Worm (Caenorhabditis elegans) whole organism, L4 larva: Measurements from ENCODE around the gene str-83.

Experiments used
- D1046.2 ChIP-seq: fragments of 200-800 bp; sonication (Bioruptor generic); IDR thresholded peaks from 2 replicates; pipeline ENCODE4 v1.3.6; 2022; ENCODE audit warnings: missing genetic modification characterization, missing compliant biosample characterization
- F37D6.2 ChIP-seq: sonication (generic microtip); optimal IDR thresholded peaks from 2 replicates; lab custom pipeline; 2016; ENCODE audit warnings: mild to moderate bottlenecking, missing genetic modification characterization, missing compliant biosample characterization
- Y105C5A.15 ChIP-seq: fragments of 200-800 bp; sonication (Bioruptor generic); IDR thresholded peaks from 2 replicates; pipeline ENCODE4 v1.3.6; 2022; ENCODE audit warnings: missing genetic modification characterization, missing compliant biosample characterization
- ZK337.2 ChIP-seq: fragments of 200-800 bp; sonication (Bioruptor generic); IDR thresholded peaks from 2 replicates; pipeline ENCODE4 v1.3.6; 2022; ENCODE audit warnings: missing genetic modification reagents, missing genetic modification characterization, missing compliant biosample characterization
- ZK546.5 ChIP-seq, 2 experiments: sonication (generic microtip); optimal IDR thresholded peaks; 2 replicates each; lab custom pipeline; 2017; ENCODE audit warnings: missing biosample characterization in 2 of 2, missing genetic modification characterization in 2 of 2
- aha-1 ChIP-seq: fragments of 150-350 bp; peaks from one replicate; lab custom pipeline; 2014; ENCODE audit warnings: missing biosample characterization, missing genetic modification characterization
- ama-1 ChIP-seq: fragments of 150-350 bp; optimal IDR thresholded peaks from 2 replicates; lab custom pipeline; 2014; ENCODE audit warnings: inconsistent platforms, mixed read lengths
- arid-1 ChIP-seq: fragments of 200-800 bp; sonication (Bioruptor generic); conservative IDR thresholded peaks from 2 replicates; pipeline ENCODE4 v1.3.6; 2022; ENCODE audit warnings: missing genetic modification reagents, missing genetic modification characterization, missing compliant biosample characterization
- attf-4 ChIP-seq: sonication (generic microtip); optimal IDR thresholded peaks from 3 replicates; lab custom pipeline; 2017; ENCODE audit warnings: missing biosample characterization, missing genetic modification characterization
- ceh-32 ChIP-seq: sonication (generic microtip); optimal IDR thresholded peaks from 2 replicates; lab custom pipeline; 2016; ENCODE audit warnings: mild to moderate bottlenecking, missing genetic modification characterization, missing compliant biosample characterization; ENCODE audit not compliant: poor library complexity
- ctbp-1 ChIP-seq: fragments of 200-800 bp; sonication (Bioruptor generic); IDR thresholded peaks from 2 replicates; pipeline ENCODE4 v1.3.6; 2022; ENCODE audit warnings: missing genetic modification reagents, missing genetic modification characterization, missing compliant biosample characterization
- daf-16 ChIP-seq, 3 experiments: sonication (generic microtip); optimal IDR thresholded peaks; 2 replicates each; lab custom pipeline; 2016 to 2017; ENCODE audit warnings: missing genetic modification characterization in 3 of 3, missing genetic modification reagents in 3 of 3, mild to moderate bottlenecking in 2 of 3, missing compliant biosample characterization in 2 of 3, missing biosample characterization in 1 of 3, moderate library complexity in 1 of 3
- daf-8 ChIP-seq: fragments of 200-800 bp; sonication (Bioruptor generic); IDR thresholded peaks from 2 replicates; pipeline ENCODE4 v1.3.6; 2022; ENCODE audit warnings: missing genetic modification characterization, missing compliant biosample characterization
- dmd-6 ChIP-seq: fragments of 200-800 bp; sonication (Bioruptor generic); IDR thresholded peaks from 2 replicates; pipeline ENCODE4 v1.3.6; 2022; ENCODE audit warnings: missing genetic modification reagents, missing genetic modification characterization, missing compliant biosample characterization
- dmd-9 ChIP-seq: fragments of 200-800 bp; sonication (Bioruptor generic); IDR thresholded peaks from 2 replicates; pipeline ENCODE4 v1.3.6; 2022; ENCODE audit warnings: missing genetic modification reagents, missing genetic modification characterization, missing compliant biosample characterization
- gei-8 ChIP-seq: fragments of 200-800 bp; sonication (Bioruptor generic); optimal IDR thresholded peaks from 2 replicates; lab custom pipeline; 2018; ENCODE audit warnings: mild to moderate bottlenecking, missing genetic modification characterization, missing compliant biosample characterization
- hmg-1.1 ChIP-seq: fragments of 200-800 bp; sonication (Bioruptor generic); IDR thresholded peaks from 2 replicates; pipeline ENCODE4 v1.3.6; 2022; ENCODE audit warnings: missing genetic modification reagents, missing genetic modification characterization, missing compliant biosample characterization
- lim-7 ChIP-seq: fragments of 200-800 bp; sonication (Bioruptor generic); IDR thresholded peaks from 2 replicates; pipeline ENCODE4 v1.3.6; 2022; ENCODE audit warnings: missing genetic modification characterization, missing compliant biosample characterization
- lin-15B ChIP-seq: fragments of 150-350 bp; sonication (generic microtip); optimal IDR thresholded peaks from 3 replicates; lab custom pipeline; 2014; ENCODE audit warnings: missing biosample characterization, missing genetic modification characterization
- madf-5 ChIP-seq, 2 experiments: fragments of 200-800 bp; sonication (Bioruptor generic); IDR thresholded peaks; 2 replicates each; pipeline ENCODE4 v1.3.6; 2022; ENCODE audit warnings: missing compliant biosample characterization in 2 of 2, missing genetic modification characterization in 2 of 2
- madf-9 ChIP-seq: fragments of 200-800 bp; sonication (Bioruptor generic); conservative IDR thresholded peaks from 2 replicates; pipeline ENCODE4 v1.3.6; 2022; ENCODE audit warnings: missing genetic modification reagents, missing genetic modification characterization, missing compliant biosample characterization
- mdl-1 ChIP-seq, 2 experiments: fragments of 150-350 bp in 1 of 2; sonication (generic microtip) in 1 of 2; optimal IDR thresholded peaks; 2 replicates each; lab custom pipeline; 2014 to 2017; ENCODE audit warnings: missing biosample characterization in 2 of 2, missing genetic modification characterization in 2 of 2
- mep-1 ChIP-seq: fragments of 150-350 bp; sonication (generic microtip); optimal IDR thresholded peaks from 3 replicates; lab custom pipeline; 2014; ENCODE audit warnings: missing biosample characterization, missing genetic modification characterization
- nhr-102 ChIP-seq: sonication (generic microtip); optimal IDR thresholded peaks from 2 replicates; lab custom pipeline; 2016; ENCODE audit warnings: mild to moderate bottlenecking, missing genetic modification characterization, moderate library complexity, missing compliant biosample characterization
- nhr-11 ChIP-seq: fragments of 150-350 bp; optimal IDR thresholded peaks from 2 replicates; lab custom pipeline; 2014; ENCODE audit warnings: missing biosample characterization, missing genetic modification characterization
- nhr-28 ChIP-seq: fragments of 150-350 bp; optimal IDR thresholded peaks from 2 replicates; lab custom pipeline; 2014; ENCODE audit warnings: missing biosample characterization, missing genetic modification characterization
- nhr-48 ChIP-seq: sonication (generic microtip); optimal IDR thresholded peaks from 2 replicates; lab custom pipeline; 2016; ENCODE audit warnings: mild to moderate bottlenecking, missing genetic modification characterization, missing compliant biosample characterization
- nhr-76 ChIP-seq: fragments of 150-350 bp; optimal IDR thresholded peaks from 2 replicates; lab custom pipeline; 2014; ENCODE audit warnings: missing biosample characterization, missing genetic modification characterization
- pqm-1 ChIP-seq: sonication (generic microtip); optimal IDR thresholded peaks from 2 replicates; lab custom pipeline; 2017; ENCODE audit warnings: missing biosample characterization, missing genetic modification characterization
- saeg-2 ChIP-seq: fragments of 200-800 bp; sonication (Bioruptor generic); IDR thresholded peaks from 2 replicates; pipeline ENCODE4 v1.3.6; 2022; ENCODE audit warnings: missing genetic modification reagents, missing genetic modification characterization, missing compliant biosample characterization
- set-16 ChIP-seq: fragments of 200-800 bp; sonication (Bioruptor generic); IDR thresholded peaks from 2 replicates; pipeline ENCODE4 v1.3.6; 2022; ENCODE audit warnings: missing genetic modification reagents, missing genetic modification characterization, missing compliant biosample characterization
- spr-1 ChIP-seq: sonication (generic microtip); optimal IDR thresholded peaks from 2 replicates; lab custom pipeline; 2016; ENCODE audit warnings: mild to moderate bottlenecking, missing genetic modification characterization, missing compliant biosample characterization
- unc-130 ChIP-seq: sonication (generic microtip); optimal IDR thresholded peaks from 2 replicates; lab custom pipeline; 2016; ENCODE audit warnings: missing genetic modification reagents, missing genetic modification characterization, missing compliant biosample characterization
- unc-62 ChIP-seq, 3 experiments: fragments of 150-350 bp in 1 of 3; sonication (generic microtip); optimal IDR thresholded peaks in 2 of 3; peaks in 1 of 3; 1 replicate in 1 of 3; 2 replicates in 2 of 3; lab custom pipeline; 2014 to 2017; ENCODE audit warnings: missing biosample characterization in 3 of 3, missing genetic modification characterization in 3 of 3, missing genetic modification reagents in 3 of 3, missing genotype in 1 of 3
- vab-7 ChIP-seq: fragments of 200-800 bp; sonication (Bioruptor generic); IDR thresholded peaks from 2 replicates; pipeline ENCODE4 v1.3.6; 2022; ENCODE audit warnings: missing genetic modification reagents, missing genetic modification characterization, missing compliant biosample characterization
- ztf-7 ChIP-seq: fragments of 150-350 bp; optimal IDR thresholded peaks from 2 replicates; lab custom pipeline; 2014; ENCODE audit warnings: missing biosample characterization, missing genetic modification characterization

The str-83 gene

DNA sequence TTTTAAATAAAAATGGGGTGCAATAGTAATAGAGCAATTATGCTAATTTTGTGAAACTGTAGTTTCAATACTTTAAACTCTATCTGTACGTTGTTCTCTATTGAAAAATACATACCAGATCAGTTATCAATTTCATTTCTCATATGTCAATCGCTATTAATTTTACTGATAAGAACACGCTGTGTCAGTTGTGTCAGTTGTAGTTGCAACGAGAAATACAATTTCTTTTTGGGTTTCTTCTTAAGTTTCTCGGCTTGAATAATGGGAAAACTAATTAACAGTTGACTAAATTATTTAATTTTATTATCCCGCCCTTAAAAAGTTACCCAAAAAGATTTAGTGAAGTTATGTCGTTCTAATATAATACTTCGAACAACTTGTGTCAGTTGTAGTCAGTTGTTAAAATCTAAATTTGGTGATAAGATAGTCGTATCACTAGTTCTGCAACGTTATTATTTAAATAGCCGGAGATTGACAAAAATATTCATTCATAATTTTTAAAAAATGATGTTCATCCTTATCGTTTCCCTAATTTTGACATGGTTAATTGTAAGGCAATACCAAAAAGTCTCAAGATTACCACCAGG, 41.1 kb upstream of the str-83 start, which contains the start of gene cyp-35A5:
Gene cyp-35A5, plus strand, starts transcription at position 435 of the 587 bp plus-strand sequence.
- TF ChIP-seq pqm-1 (tag; lab: Kevin White, UChicago): peak; percentile 7
- no peak for TF ChIP-seq unc-130
- no peak for TF ChIP-seq spr-1 (tag; lab: Kevin White, UChicago)
- no peak for TF ChIP-seq nhr-76
- TF ChIP-seq dmd-6: 0 out of 2 replicates have a peak, but pooled peaks have one; percentile 34
- TF ChIP-seq ztf-7: no peak
- TF ChIP-seq arid-1 (GFP tag; lab: Robert Waterston, UW): no peak
- no peak for TF ChIP-seq mep-1 (tag; lab: Kevin White, UChicago)
- TF ChIP-seq nhr-28 (tag; lab: Kevin White, UChicago): peak; percentile 86
- TF ChIP-seq set-16 (GFP tag; lab: Robert Waterston, UW): no peak
- no peak for TF ChIP-seq ama-1 (lab: Kevin White, UChicago)
- no peak for TF ChIP-seq Y105C5A.15 (GFP tag; lab: Robert Waterston, UW)

DNA sequence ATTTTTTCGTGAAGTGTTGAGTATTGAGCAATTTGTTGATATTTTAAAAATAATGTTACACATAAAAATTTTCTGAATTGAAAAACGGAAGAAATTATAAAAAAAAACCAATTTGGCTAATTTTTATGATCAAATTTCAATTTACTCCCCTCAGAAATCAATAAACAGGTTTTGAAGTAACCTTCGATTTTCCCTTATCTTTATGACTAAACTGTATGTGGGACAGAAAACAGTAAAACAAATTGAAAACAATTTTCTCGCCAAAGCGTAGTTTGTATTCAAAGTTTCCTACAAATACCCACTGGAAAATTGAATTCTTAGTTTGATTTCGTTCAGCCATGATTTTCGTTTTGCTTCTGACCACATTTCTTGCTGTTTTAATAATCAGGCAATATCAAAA, 38.3 kb upstream of the str-83 start, which contains the start of gene cyp-35B1:
Gene cyp-35B1, plus strand, starts transcription at position 244 of the 400 bp plus-strand sequence.
- no peak for TF ChIP-seq dmd-9 (GFP tag; lab: Robert Waterston, UW)
- TF ChIP-seq daf-16 (GFP tag; optimal IDR thresholded peaks at IDR 0.05; lab: Kevin White, UChicago): no peak
- peak; percentile 68 for TF ChIP-seq daf-16 (tag; optimal IDR thresholded peaks at IDR 0.05; lab: Kevin White, UChicago)
- TF ChIP-seq nhr-28 (tag; lab: Kevin White, UChicago): peak; percentile 92
- TF ChIP-seq, all 104 proteins: peak for 2

DNA sequence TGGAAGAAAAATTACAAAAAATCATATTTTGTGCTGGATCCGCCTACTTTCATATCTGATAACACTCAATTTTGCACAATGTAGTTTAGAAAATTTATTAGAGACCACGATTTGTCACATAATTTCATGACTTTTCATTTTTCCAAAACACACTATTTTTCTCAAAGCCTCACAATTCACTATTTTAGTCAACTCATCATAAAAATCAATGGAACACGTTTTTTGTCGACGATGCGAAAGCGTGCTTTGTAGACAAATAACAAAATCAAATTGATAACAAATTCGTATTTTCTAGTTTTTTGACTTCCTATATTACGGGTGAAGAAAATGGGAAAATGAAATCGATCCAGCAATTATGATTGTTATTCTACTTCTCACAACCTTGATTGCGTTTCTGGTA, 35.2 kb upstream of the str-83 start, which contains the start of gene cyp-35B2:
Gene cyp-35B2, plus strand, starts transcription at position 301 of the 400 bp plus-strand sequence.
- no peak for TF ChIP-seq lin-15B (tag; lab: Kevin White, UChicago)
- TF ChIP-seq nhr-28 (tag; lab: Kevin White, UChicago): peak; percentile 34
- no peak for TF ChIP-seq arid-1 (GFP tag; lab: Robert Waterston, UW)
- no peak for TF ChIP-seq pqm-1 (tag; lab: Kevin White, UChicago)
- TF ChIP-seq, all 104 proteins: peak for 1

- no peak for TF ChIP-seq ceh-32
- no peak for TF ChIP-seq mep-1 (tag; lab: Kevin White, UChicago)
- no peak for TF ChIP-seq saeg-2 (GFP tag; lab: Robert Waterston, UW)
- no peak for TF ChIP-seq ctbp-1 (GFP tag; lab: Robert Waterston, UW)
- TF ChIP-seq aha-1: peak; percentile 97
- TF ChIP-seq vab-7: no peak
These were observed 33.7 kb upstream of the str-83 start for ce11 chrV:3943364-3943763.

- TF ChIP-seq D1046.2 (GFP tag; lab: Robert Waterston, UW): no peak
- no peak for TF ChIP-seq mdl-1 (tag; optimal IDR thresholded peaks at IDR 0.05; lab: Kevin White, UChicago)
- no peak for TF ChIP-seq hmg-1.1 (GFP tag; lab: Robert Waterston, UW)
- no peak for TF ChIP-seq nhr-48
- no peak for TF ChIP-seq F37D6.2 (tag; lab: Kevin White, UChicago)
- no peak for TF ChIP-seq ZK337.2
- TF ChIP-seq ZK546.5 (tag; optimal IDR thresholded peaks at IDR 0.05; lab: Kevin White, UChicago): no peak
These were observed 32.0 kb upstream of the str-83 start, which contains the start of gene cyp-35B3 for ce11 chrV:3945053-3945452. cyp-35B3 (plus strand) TSS chrV:3945353.

DNA sequence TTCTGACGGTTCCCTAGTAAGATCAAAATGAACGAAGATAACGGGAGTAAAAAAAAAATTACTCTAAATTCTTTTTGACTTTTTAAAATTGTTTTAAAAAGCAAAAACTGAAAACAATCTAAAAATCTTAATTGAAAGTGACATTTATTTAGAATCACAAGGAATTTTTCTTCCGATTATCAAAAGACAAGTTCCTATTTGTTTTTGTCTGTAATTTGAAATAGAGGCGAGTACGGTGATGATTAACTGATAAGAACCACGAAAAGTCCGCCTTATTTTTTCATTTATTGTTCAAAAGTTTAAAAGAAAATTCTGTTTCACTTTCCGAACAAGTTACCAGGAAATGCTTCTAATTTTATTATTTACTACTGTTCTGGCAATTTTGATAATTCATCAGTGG, 27.3 kb upstream of the str-83 start, which contains the start of gene dach-1:
Gene dach-1, plus strand, starts transcription at position 301 of the 400 bp plus-strand sequence.
- TF ChIP-seq attf-4 (tag; lab: Kevin White, UChicago): no peak
- TF ChIP-seq nhr-76: no peak
- no peak for TF ChIP-seq daf-16 (GFP tag; optimal IDR thresholded peaks at IDR 0.05; lab: Kevin White, UChicago)
- peak; percentile 66 for TF ChIP-seq daf-16 (tag; optimal IDR thresholded peaks at IDR 0.05; lab: Kevin White, UChicago)
- TF ChIP-seq madf-5 (GFP tag; IDR thresholded peaks at IDR 0.05; lab: Robert Waterston, UW): no peak
- no peak for TF ChIP-seq unc-62 (GFP tag; optimal IDR thresholded peaks at IDR 0.05 in 1 of 2; lab: Kevin White, UChicago)
- no peak for TF ChIP-seq unc-62 (tag; optimal IDR thresholded peaks at IDR 0.05; lab: Kevin White, UChicago)
- TF ChIP-seq daf-8 (GFP tag; lab: Robert Waterston, UW): no peak
- peak; percentile 65 for TF ChIP-seq aha-1
- TF ChIP-seq lim-7 (GFP tag; lab: Robert Waterston, UW): no peak
- TF ChIP-seq nhr-11: no peak
- TF ChIP-seq gei-8 (GFP tag; lab: Kevin White, UChicago): no peak
- TF ChIP-seq saeg-2 (GFP tag; lab: Robert Waterston, UW): no peak
- TF ChIP-seq nhr-102 (tag; lab: Kevin White, UChicago): no peak
- TF ChIP-seq madf-9 (GFP tag; lab: Robert Waterston, UW): no peak
